Fruit fly (Drosophila melanogaster): ENCODE data around the gene CG34166.

dm6 chr2L:14760467-14760866 lies 17.5 kb downstream of the CG34166 start, which contains the start of gene CG4691:
- TF ChIP-seq EcR (GFP tag; optimal IDR thresholded peaks at IDR 0.05): no peak
- TF ChIP-seq CG9948 (tag; optimal IDR thresholded peaks at IDR 0.05): no peak
- TF ChIP-seq Ets98B (GFP tag; IDR thresholded peaks at IDR 0.05): no peak
- no peak for TF ChIP-seq CG8159 (tag; optimal IDR thresholded peaks at IDR 0.05)
- TF ChIP-seq Pif1A (GFP tag; optimal IDR thresholded peaks at IDR 0.05): no peak
- TF ChIP-seq CG15710 (tag; optimal IDR thresholded peaks at IDR 0.05): no peak
- no peak for TF ChIP-seq CG14655 (GFP tag; optimal IDR thresholded peaks at IDR 0.05)
- TF ChIP-seq rn (GFP tag; IDR thresholded peaks at IDR 0.05): no peak
- no peak for TF ChIP-seq CG32121 (GFP tag; IDR thresholded peaks at IDR 0.05)
- TF ChIP-seq gl (tag; optimal IDR thresholded peaks at IDR 0.05): no peak
- TF ChIP-seq CG13204 (GFP tag; optimal IDR thresholded peaks at IDR 0.05): no peak
- TF ChIP-seq Snoo (tag; optimal IDR thresholded peaks at IDR 0.05): no peak
- TF ChIP-seq CG4496 (GFP tag; IDR thresholded peaks at IDR 0.05): no peak

Measured in whole organism, pupa.